Fruit fly (Drosophila melanogaster) whole organism, prepupa: ENCODE results near the gene CG9550.
A peak's percentile ranks its signal among the peaks of the same experiment; 100 is the strongest.

Experiments
- Blimp-1 ChIP-seq: fragments of 200-800 bp; sonication (Bioruptor generic); optimal IDR thresholded peaks from 3 replicates; lab custom pipeline; 2017; ENCODE audit warnings: missing biosample characterization, missing genetic modification characterization, mild to moderate bottlenecking, moderate library complexity, missing genetic modification reagents
- CG10631 ChIP-seq: fragments of 200-800 bp; sonication (Bioruptor generic); optimal IDR thresholded peaks from 2 replicates; lab custom pipeline; 2016; ENCODE audit warnings: missing biosample characterization, missing genetic modification characterization
- CG10669 ChIP-seq: fragments of 200-800 bp; sonication (Bioruptor generic); optimal IDR thresholded peaks from 3 replicates; lab custom pipeline; 2018; ENCODE audit warnings: missing biosample characterization, mild to moderate bottlenecking, missing genetic modification characterization, moderate library complexity
- CG11762 ChIP-seq: fragments of 200-800 bp; sonication (Bioruptor generic); optimal IDR thresholded peaks from 3 replicates; lab custom pipeline; 2016; ENCODE audit warnings: missing biosample characterization, missing genetic modification characterization; ENCODE audit not compliant: insufficient read depth
- CG15336 ChIP-seq: fragments of 200-800 bp; sonication (Bioruptor generic); IDR thresholded peaks from 2 replicates; pipeline ENCODE4 v1.3.6; 2022; ENCODE audit warnings: missing biosample characterization, missing genetic modification characterization
- CG1621 ChIP-seq: fragments of 200-800 bp; sonication (Bioruptor generic); optimal IDR thresholded peaks from 3 replicates; lab custom pipeline; 2018; ENCODE audit warnings: missing biosample characterization, mild to moderate bottlenecking, missing genetic modification characterization
- CG3032 ChIP-seq: fragments of 200-800 bp; optimal IDR thresholded peaks from 2 replicates; lab custom pipeline; 2019; ENCODE audit warnings: missing biosample characterization, mild to moderate bottlenecking, missing genetic modification characterization, moderate library complexity
- CG31627 ChIP-seq: fragments of 200-800 bp; sonication (Bioruptor generic); optimal IDR thresholded peaks from 3 replicates; lab custom pipeline; 2016; ENCODE audit warnings: missing biosample characterization, missing genetic modification characterization
- CG32006 ChIP-seq: fragments of 200-800 bp; sonication (Bioruptor generic); optimal IDR thresholded peaks from 3 replicates; lab custom pipeline; 2017; ENCODE audit warnings: missing biosample characterization, mild to moderate bottlenecking, missing genetic modification characterization
- CG34406 ChIP-seq: fragments of 200-800 bp; sonication (Bioruptor generic); optimal IDR thresholded peaks from 3 replicates; lab custom pipeline; 2016; ENCODE audit warnings: missing biosample characterization, missing genetic modification characterization
- CG6163 ChIP-seq: fragments of 200-800 bp; sonication (Bioruptor generic); IDR thresholded peaks from 3 replicates; pipeline ENCODE4 v1.3.6; 2022; ENCODE audit warnings: missing biosample characterization, missing genetic modification characterization
- CG6276 ChIP-seq: fragments of 200-800 bp; sonication (Bioruptor generic); optimal IDR thresholded peaks from 2 replicates; lab custom pipeline; 2017; ENCODE audit warnings: missing biosample characterization, mild to moderate bottlenecking, missing genetic modification characterization
- CG6792 ChIP-seq: fragments of 200-800 bp; sonication (Bioruptor generic); optimal IDR thresholded peaks from 3 replicates; lab custom pipeline; 2016; ENCODE audit warnings: missing biosample characterization, missing genetic modification characterization
- CG6808 ChIP-seq: fragments of 200-800 bp; sonication (Bioruptor generic); optimal IDR thresholded peaks from 3 replicates; lab custom pipeline; 2017; ENCODE audit warnings: missing biosample characterization, missing genetic modification characterization, mild to moderate bottlenecking, moderate library complexity, missing genetic modification reagents
- CG6854 ChIP-seq: fragments of 200-800 bp; sonication (Bioruptor generic); optimal IDR thresholded peaks from 2 replicates; lab custom pipeline; 2017; ENCODE audit warnings: missing biosample characterization, mild to moderate bottlenecking, missing genetic modification characterization
- CG7368 ChIP-seq: fragments of 200-800 bp; sonication (Bioruptor generic); optimal IDR thresholded peaks from 3 replicates; lab custom pipeline; 2016; ENCODE audit warnings: missing biosample characterization, missing genetic modification characterization
- CG8319 ChIP-seq: fragments of 200-800 bp; sonication (Bioruptor generic); optimal IDR thresholded peaks from 3 replicates; lab custom pipeline; 2016; ENCODE audit warnings: missing biosample characterization, missing genetic modification characterization
- CG8632 ChIP-seq: fragments of 200-800 bp; sonication (Bioruptor generic); optimal IDR thresholded peaks from 3 replicates; lab custom pipeline; 2016; ENCODE audit warnings: missing biosample characterization, missing genetic modification characterization
- Eip75B ChIP-seq: fragments of 200-800 bp; sonication (Bioruptor generic); optimal IDR thresholded peaks from 3 replicates; lab custom pipeline; 2016; ENCODE audit warnings: missing biosample characterization, missing genetic modification characterization
- Eip78C ChIP-seq: fragments of 200-800 bp; sonication (Bioruptor generic); peaks from one replicate; lab custom pipeline; 2016; ENCODE audit warnings: missing biosample characterization, missing genetic modification characterization
- Eip93F ChIP-seq: fragments of 200-800 bp; sonication (Bioruptor generic); optimal IDR thresholded peaks from 2 replicates; lab custom pipeline; 2016; ENCODE audit warnings: missing biosample characterization, mild to moderate bottlenecking, missing genetic modification characterization
- Ets21C ChIP-seq: fragments of 200-800 bp; sonication (Bioruptor generic); optimal IDR thresholded peaks from 3 replicates; lab custom pipeline; 2016; ENCODE audit warnings: missing biosample characterization, missing genetic modification characterization
- Ets96B ChIP-seq: fragments of 200-800 bp; optimal IDR thresholded peaks from 2 replicates; lab custom pipeline; 2019; ENCODE audit warnings: missing biosample characterization, mild to moderate bottlenecking, missing genetic modification characterization, moderate library complexity
- Hr38 ChIP-seq: sonication (Bioruptor generic); optimal IDR thresholded peaks from 2 replicates; lab custom pipeline; 2016; ENCODE audit warnings: missing biosample characterization, missing genetic modification characterization
- Hr39 ChIP-seq: fragments of 200-800 bp; sonication (Bioruptor generic); optimal IDR thresholded peaks from 2 replicates; lab custom pipeline; 2016; ENCODE audit warnings: missing biosample characterization, missing genetic modification characterization
- Lpt ChIP-seq: fragments of 200-800 bp; sonication (Bioruptor generic); optimal IDR thresholded peaks from 3 replicates; lab custom pipeline; 2016; ENCODE audit warnings: missing biosample characterization, missing genetic modification characterization
- Met ChIP-seq: fragments of 200-800 bp; sonication (Bioruptor generic); optimal IDR thresholded peaks from 3 replicates; lab custom pipeline; 2016; ENCODE audit warnings: missing biosample characterization, missing genetic modification characterization
- OdsH ChIP-seq: fragments of 200-800 bp; sonication (Bioruptor generic); optimal IDR thresholded peaks from 3 replicates; lab custom pipeline; 2016; ENCODE audit warnings: missing biosample characterization, missing genetic modification characterization
- Smox ChIP-seq: fragments of 200-800 bp; sonication (Bioruptor generic); optimal IDR thresholded peaks from 3 replicates; lab custom pipeline; 2016; ENCODE audit warnings: missing biosample characterization, missing genetic modification characterization
- Sox102F ChIP-seq: fragments of 200-800 bp; sonication (Bioruptor generic); optimal IDR thresholded peaks from 2 replicates; lab custom pipeline; 2016; ENCODE audit warnings: missing biosample characterization, mild to moderate bottlenecking, missing genetic modification characterization
- Sox14 ChIP-seq: fragments of 200-800 bp; sonication (Bioruptor generic); optimal IDR thresholded peaks from 3 replicates; lab custom pipeline; 2016; ENCODE audit warnings: missing biosample characterization, missing genetic modification characterization
- Sox15 ChIP-seq: fragments of 200-800 bp; sonication (Bioruptor generic); optimal IDR thresholded peaks from 3 replicates; lab custom pipeline; 2016; ENCODE audit warnings: missing biosample characterization, missing genetic modification characterization
- achi ChIP-seq: fragments of 200-800 bp; sonication (Bioruptor generic); optimal IDR thresholded peaks from 3 replicates; lab custom pipeline; 2016; ENCODE audit warnings: missing biosample characterization, missing genetic modification characterization
- cyc ChIP-seq: fragments of 200-800 bp; sonication (Bioruptor generic); optimal IDR thresholded peaks from 3 replicates; lab custom pipeline; 2016; ENCODE audit warnings: missing biosample characterization, missing genetic modification characterization
- dac ChIP-seq: fragments of 200-800 bp; sonication (Bioruptor generic); optimal IDR thresholded peaks from 2 replicates; lab custom pipeline; 2017; ENCODE audit warnings: missing biosample characterization, mild to moderate bottlenecking, missing genetic modification characterization
- dsx ChIP-seq: fragments of 200-800 bp; optimal IDR thresholded peaks from 3 replicates; lab custom pipeline; 2019; ENCODE audit warnings: missing biosample characterization, mild to moderate bottlenecking, missing genetic modification characterization, moderate library complexity; ENCODE audit not compliant: poor library complexity, severe bottlenecking
- eg ChIP-seq: fragments of 200-800 bp; sonication (Bioruptor generic); IDR thresholded peaks from 3 replicates; pipeline ENCODE4 v1.3.6; 2022; ENCODE audit warnings: missing biosample characterization, missing genetic modification characterization
- esn ChIP-seq: fragments of 200-800 bp; sonication (Bioruptor generic); optimal IDR thresholded peaks from 2 replicates; lab custom pipeline; 2016; ENCODE audit warnings: missing biosample characterization, mild to moderate bottlenecking, missing genetic modification characterization, moderate library complexity
- fd85E ChIP-seq: fragments of 200-800 bp; sonication (Bioruptor generic); optimal IDR thresholded peaks from 3 replicates; lab custom pipeline; 2016; ENCODE audit warnings: missing biosample characterization, missing genetic modification characterization
- fkh ChIP-seq: fragments of 200-800 bp; sonication (Bioruptor generic); optimal IDR thresholded peaks from 3 replicates; lab custom pipeline; 2017; ENCODE audit warnings: missing biosample characterization, mild to moderate bottlenecking, missing genetic modification characterization, moderate library complexity
- lz ChIP-seq: fragments of 200-800 bp; sonication (Bioruptor generic); optimal IDR thresholded peaks from 3 replicates; lab custom pipeline; 2016; ENCODE audit warnings: missing biosample characterization, missing genetic modification characterization
- net ChIP-seq: fragments of 200-800 bp; sonication (Bioruptor generic); optimal IDR thresholded peaks from 3 replicates; lab custom pipeline; 2016; ENCODE audit warnings: missing biosample characterization, missing genetic modification characterization
- pdm3 ChIP-seq: fragments of 200-800 bp; sonication (Bioruptor generic); optimal IDR thresholded peaks from 3 replicates; lab custom pipeline; 2016; ENCODE audit warnings: missing biosample characterization, missing genetic modification characterization
- salr ChIP-seq, 2 experiments: fragments of 200-800 bp; sonication (Bioruptor generic); optimal IDR thresholded peaks; 3 replicates each; lab custom pipeline; 2016 to 2018; ENCODE audit warnings: missing biosample characterization in 2 of 2, missing genetic modification characterization in 2 of 2, mild to moderate bottlenecking in 1 of 2
- spab ChIP-seq: fragments of 200-800 bp; sonication (Bioruptor generic); optimal IDR thresholded peaks from 2 replicates; lab custom pipeline; 2017; ENCODE audit warnings: missing biosample characterization, mild to moderate bottlenecking, missing genetic modification characterization, missing genetic modification reagents
- svp ChIP-seq: fragments of 200-800 bp; sonication (Bioruptor generic); peaks from one replicate; lab custom pipeline; 2016; ENCODE audit warnings: missing biosample characterization, missing genetic modification characterization
- topi ChIP-seq: fragments of 200-800 bp; sonication (Bioruptor generic); optimal IDR thresholded peaks from 3 replicates; lab custom pipeline; 2016; ENCODE audit warnings: missing biosample characterization, missing genetic modification characterization
- vri ChIP-seq: fragments of 200-800 bp; sonication (Bioruptor generic); optimal IDR thresholded peaks from 3 replicates; lab custom pipeline; 2016; ENCODE audit warnings: missing biosample characterization, mild to moderate bottlenecking, missing genetic modification characterization

CG9550 gene

DNA sequence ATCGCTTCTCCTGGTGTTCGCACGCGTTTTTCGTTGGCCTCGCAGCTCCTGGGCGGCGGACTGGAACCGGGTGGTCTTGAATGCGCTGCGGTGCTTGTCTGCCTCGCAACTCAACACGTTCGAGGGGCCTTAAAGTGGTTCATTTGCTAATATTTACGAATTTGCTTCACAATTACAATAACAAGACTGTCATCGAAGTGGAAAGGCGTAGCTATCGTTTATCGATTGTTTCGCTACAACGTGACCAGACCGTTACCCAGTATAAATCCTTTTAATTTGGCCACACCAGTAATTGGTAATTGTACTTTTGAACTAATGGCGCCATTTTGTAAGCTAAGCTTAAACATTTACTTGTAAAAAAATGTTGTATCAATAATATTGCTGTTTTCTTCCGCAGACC is 20.1 kb upstream of the CG9550 start, which contains the start of gene CG9536:
TSS of gene CG9536 (minus strand) at position 223 of the 400 bp plus-strand sequence.
- no peak for TF ChIP-seq spab
- TF ChIP-seq CG6276 (GFP tag; lab: Kevin White, UChicago), result no peak
- peak; percentile 7 for TF ChIP-seq fkh (GFP tag; lab: Kevin White, UChicago)
- TF ChIP-seq, all 60 proteins: peak for 1

DNA sequence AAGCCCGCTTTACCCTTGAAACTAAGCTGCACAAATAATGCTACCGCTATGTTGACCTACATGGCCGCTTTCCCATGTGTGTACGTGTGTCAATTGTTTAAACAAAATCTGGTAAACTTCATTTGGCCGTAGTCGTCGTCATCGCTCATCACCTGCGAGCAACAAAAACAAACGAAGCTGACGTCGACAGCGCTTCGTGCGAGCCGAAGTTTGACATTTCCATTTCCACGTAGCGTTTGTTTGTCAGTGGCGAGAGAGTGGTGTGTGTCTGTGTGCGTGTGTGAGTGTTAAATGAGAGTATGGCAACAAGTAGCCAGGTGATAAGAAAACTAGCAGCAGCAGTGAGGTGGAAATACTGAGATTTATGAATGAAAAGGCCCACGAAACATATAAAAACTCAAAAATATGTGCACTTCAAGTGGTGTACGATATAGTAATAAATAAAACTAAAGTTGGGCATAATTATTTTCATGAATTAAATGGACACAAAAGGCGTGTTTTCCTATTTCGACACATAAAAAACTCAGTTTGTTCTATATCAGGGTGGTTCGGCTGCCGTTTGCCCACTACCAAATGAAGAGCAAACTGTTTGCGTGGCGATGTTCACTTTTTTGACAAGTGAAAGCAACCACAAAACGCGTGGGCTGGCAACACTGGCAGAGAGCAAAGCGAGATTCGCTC is 17.5 kb upstream of the CG9550 start:
- TF ChIP-seq Ets21C (GFP tag; lab: Kevin White, UChicago) (no peak), CG6792 (GFP tag; lab: Kevin White, UChicago) (no peak), CG34406 (GFP tag; lab: Kevin White, UChicago) (no peak), OdsH (GFP tag; lab: Kevin White, UChicago) (no peak), CG10669 (GFP tag; lab: Kevin White, UChicago) (no peak), Hr38 (no peak), Eip75B (GFP tag; lab: Kevin White, UChicago) (no peak), salr (GFP tag; optimal IDR thresholded peaks at IDR 0.05; lab: Kevin White, UChicago) (no peak), Eip93F (peak; percentile 37), CG8319 (GFP tag; lab: Kevin White, UChicago) (no peak), CG11762 (GFP tag; lab: Kevin White, UChicago) (no peak), svp (peak; percentile 49), CG6808 (peak; percentile 29), fd85E (GFP tag; lab: Kevin White, UChicago) (no peak), CG15336 (GFP tag; lab: Robert Waterston, UW) (0 out of 2 replicates have a peak, but pooled peaks have one; percentile 43), esn (no peak), Lpt (GFP tag; lab: Kevin White, UChicago) (no peak), CG8632 (GFP tag; lab: Kevin White, UChicago) (no peak), CG6854 (GFP tag; lab: Kevin White, UChicago) (no peak), CG1621 (tag; lab: Kevin White, UChicago) (peak; percentile 49), dsx (peak; percentile 12), cyc (GFP tag; lab: Kevin White, UChicago) (no peak), net (no peak), Sox102F (GFP tag; lab: Kevin White, UChicago) (peak; percentile 13), Ets96B (peak; percentile 7), Smox (GFP tag; lab: Kevin White, UChicago) (no peak), CG10631 (no peak), CG7368 (GFP tag; lab: Kevin White, UChicago) (no peak), CG6163 (GFP tag; lab: Robert Waterston, UW) (peak; percentile 25; the same call in 1 of the 3 replicates), Blimp-1 (GFP tag; lab: Kevin White, UChicago) (peak; percentile 34), CG31627 (GFP tag; lab: Kevin White, UChicago) (no peak), Sox14 (GFP tag; lab: Kevin White, UChicago) (peak; percentile 2), fkh (GFP tag; lab: Kevin White, UChicago) (peak; percentile 97), dac (no peak), CG32006 (GFP tag; lab: Kevin White, UChicago) (peak; percentile 48), CG3032 (no peak), eg (GFP tag; lab: Robert Waterston, UW) (peak; percentile 3; the same call in 2 of the 3 replicates), CG6276 (GFP tag; lab: Kevin White, UChicago) (peak; percentile 13), spab (no peak), topi (GFP tag; lab: Kevin White, UChicago) (no peak), Hr39 (GFP tag; lab: Kevin White, UChicago) (no peak), achi (GFP tag; lab: Kevin White, UChicago) (peak; percentile 99), Met (peak; percentile 14), Sox15 (GFP tag; lab: Kevin White, UChicago) (no peak), pdm3 (peak; percentile 29), lz (GFP tag; lab: Kevin White, UChicago) (peak; percentile 21), vri (GFP tag; lab: Kevin White, UChicago) (peak; percentile 35), Eip78C (GFP tag; lab: Kevin White, UChicago) (peak; percentile 62)
